Worm (Caenorhabditis elegans) whole organism, L4/young adult: ENCODE measurements around the gene epi-1.
"Not testable (repeated sequence)": the region's sequence is repeated elsewhere in the genome, so short reads cannot be mapped to it uniquely, and the experiment has no call there.

Experiments used
- W03F9.2 ChIP-seq: fragments of 150-350 bp; optimal IDR thresholded peaks from 2 replicates; lab custom pipeline; 2014; ENCODE audit warnings: missing biosample characterization, missing genetic modification characterization
- dao-5 ChIP-seq: sonication (generic microtip); optimal IDR thresholded peaks from 2 replicates; lab custom pipeline; 2016; ENCODE audit warnings: missing genotype, missing genetic modification characterization, moderate library complexity, missing compliant biosample characterization
- him-1 ChIP-seq: sonication (generic microtip); optimal IDR thresholded peaks from 2 replicates; lab custom pipeline; 2016; ENCODE audit warnings: missing genotype, missing genetic modification reagents, missing genetic modification characterization, missing compliant biosample characterization

epi-1 gene

ce11 chrIV:10680379-10680778 is 13.8 kb downstream of the epi-1 start, which contains the start of gene K08C7.4:
Gene K08C7.4, minus strand, starts transcription at chrIV:10680479.
- TF ChIP-seq W03F9.2 (tag; lab: Kevin White, UChicago) = no peak
- TF ChIP-seq dao-5 (tag; lab: Kevin White, UChicago) = no peak

DNA sequence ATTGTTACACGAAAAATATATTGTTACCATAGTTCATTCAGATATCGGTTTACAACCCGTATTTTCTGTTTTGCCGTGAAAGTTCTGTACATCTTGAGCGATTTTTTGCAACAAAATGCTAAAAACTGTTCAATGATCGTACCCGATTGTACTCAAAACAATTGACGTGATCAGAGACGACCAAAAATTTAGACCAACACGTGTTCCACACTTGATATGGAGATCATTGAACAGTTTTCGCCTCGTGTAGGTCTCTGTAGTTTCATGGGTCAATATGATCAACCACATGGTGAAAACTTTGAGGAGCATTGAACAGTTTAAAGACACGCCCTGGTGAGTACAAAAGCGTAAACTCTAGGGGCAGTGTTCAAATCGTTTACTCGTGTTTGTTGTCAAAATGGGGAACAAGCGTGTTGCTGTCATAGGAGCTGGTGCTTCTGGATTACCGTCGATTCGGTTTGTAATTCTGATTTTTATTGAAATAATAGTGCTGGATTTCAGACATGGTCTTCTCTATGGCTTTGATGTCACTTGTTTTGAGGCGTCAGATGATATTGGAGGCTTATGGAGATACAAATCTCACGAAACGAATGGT is 15.6 kb downstream of the epi-1 start, which contains the start of gene fmo-2:
Gene fmo-2 (plus strand): TSS at position 370 of the 595 bp plus-strand sequence.
- TF ChIP-seq dao-5 (tag; lab: Kevin White, UChicago) (no peak), W03F9.2 (tag; lab: Kevin White, UChicago) (no peak), him-1 (tag; lab: Kevin White, UChicago) (no peak)

DNA sequence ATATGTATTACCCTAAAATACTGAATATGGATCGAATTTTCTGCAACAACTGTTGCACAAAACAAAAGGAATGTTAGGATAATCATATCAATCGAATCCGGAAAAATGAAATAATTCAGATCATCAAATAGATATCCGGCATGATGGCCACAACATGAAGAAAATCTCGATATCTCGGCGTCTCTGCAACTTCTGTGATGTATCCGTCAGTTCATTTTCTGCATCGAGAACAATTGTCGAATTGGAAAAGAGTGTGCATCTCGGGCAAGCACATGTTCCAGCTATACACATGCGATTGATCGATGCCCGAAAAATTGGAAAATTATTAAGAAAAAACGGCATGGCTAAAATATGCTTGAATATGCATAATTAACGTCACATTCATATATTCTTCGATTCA is 19.1 kb downstream of the epi-1 start, which contains the start of the genes K08C7.6 and R102.1:
Gene K08C7.6 (minus strand): TSS at position 101 of the 400 bp plus-strand sequence.
Gene R102.1 (plus strand): TSS at position 291 of the 400 bp plus-strand sequence.
- no peak for TF ChIP-seq him-1 (tag; lab: Kevin White, UChicago)
- no peak for TF ChIP-seq dao-5 (tag; lab: Kevin White, UChicago)
- no peak for TF ChIP-seq W03F9.2 (tag; lab: Kevin White, UChicago)

ce11 chrIV:10687307-10687706 is 20.7 kb downstream of the epi-1 start, which contains the start of gene R102.2:
Gene R102.2, plus strand, starts transcription at chrIV:10687607.
- TF ChIP-seq him-1, dao-5, W03F9.2 (tag; lab: Kevin White, UChicago): not testable (repeated sequence)

DNA sequence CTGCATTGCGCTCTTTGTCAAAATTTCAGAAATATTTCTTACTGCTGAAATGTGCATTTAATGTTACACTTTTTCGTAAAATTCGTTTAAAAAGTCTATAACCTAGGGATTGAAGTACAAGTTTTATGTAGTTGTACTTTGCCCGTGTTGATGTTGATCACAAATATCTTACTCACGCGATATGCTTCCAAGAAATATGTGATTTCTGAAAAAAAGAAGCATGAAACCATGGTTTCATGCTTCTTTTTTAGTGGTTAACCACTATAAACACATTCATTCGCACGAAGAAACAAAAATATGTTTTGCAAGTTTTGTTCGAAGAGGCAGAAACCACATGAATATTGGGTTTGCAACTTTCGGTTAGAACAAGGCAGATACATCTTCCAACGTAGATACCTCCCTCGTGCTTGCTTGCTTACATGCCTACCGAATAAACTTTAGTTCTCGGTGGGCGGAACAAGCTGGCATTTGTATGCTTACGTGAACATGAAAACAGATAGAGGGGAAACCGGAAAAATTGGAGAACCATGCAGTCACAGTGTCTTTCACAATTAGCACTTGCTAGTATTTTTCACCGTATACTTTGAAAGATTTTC is 22.4 kb downstream of the epi-1 start, which contains the start of gene R102.3:
Gene R102.3 (plus strand): TSS at position 546 of the 596 bp plus-strand sequence.
- TF ChIP-seq him-1 (tag; lab: Kevin White, UChicago) = no peak
- no peak for TF ChIP-seq W03F9.2 (tag; lab: Kevin White, UChicago)
- no peak for TF ChIP-seq dao-5 (tag; lab: Kevin White, UChicago)

DNA sequence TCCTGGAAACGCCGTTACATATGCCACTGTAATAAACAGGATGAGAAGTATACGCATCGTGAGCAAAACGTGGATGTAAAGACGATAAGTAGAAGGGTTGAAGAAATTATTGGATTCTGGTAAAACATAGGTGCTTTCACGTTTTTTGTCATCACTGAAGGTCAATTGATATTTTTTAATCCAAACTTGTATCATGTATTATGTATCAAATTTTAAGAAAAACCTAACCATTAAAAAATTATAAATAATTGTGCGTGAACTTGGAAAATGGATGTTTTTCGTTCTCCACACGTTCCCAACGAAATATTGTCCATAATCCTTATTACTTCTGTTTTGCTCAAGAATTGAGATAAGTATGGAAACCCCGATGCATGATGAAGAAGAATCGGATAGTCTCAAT is 23.5 kb downstream of the epi-1 start, which contains the start of gene R102.8:
Gene R102.8 (minus strand): TSS at position 101 of the 400 bp plus-strand sequence.
- no peak for TF ChIP-seq him-1 (tag; lab: Kevin White, UChicago)
- no peak for TF ChIP-seq dao-5 (tag; lab: Kevin White, UChicago)
- TF ChIP-seq W03F9.2 (tag; lab: Kevin White, UChicago) = no peak

- no peak for TF ChIP-seq dao-5 (tag; lab: Kevin White, UChicago)
- no peak for TF ChIP-seq W03F9.2 (tag; lab: Kevin White, UChicago)
- no peak for TF ChIP-seq him-1 (tag; lab: Kevin White, UChicago)
Observed at ce11 chrIV:10695203-10695602, 28.6 kb downstream of the epi-1 start, which contains the start of gene R102.4. Gene R102.4, minus strand, starts transcription at chrIV:10695303.

DNA sequence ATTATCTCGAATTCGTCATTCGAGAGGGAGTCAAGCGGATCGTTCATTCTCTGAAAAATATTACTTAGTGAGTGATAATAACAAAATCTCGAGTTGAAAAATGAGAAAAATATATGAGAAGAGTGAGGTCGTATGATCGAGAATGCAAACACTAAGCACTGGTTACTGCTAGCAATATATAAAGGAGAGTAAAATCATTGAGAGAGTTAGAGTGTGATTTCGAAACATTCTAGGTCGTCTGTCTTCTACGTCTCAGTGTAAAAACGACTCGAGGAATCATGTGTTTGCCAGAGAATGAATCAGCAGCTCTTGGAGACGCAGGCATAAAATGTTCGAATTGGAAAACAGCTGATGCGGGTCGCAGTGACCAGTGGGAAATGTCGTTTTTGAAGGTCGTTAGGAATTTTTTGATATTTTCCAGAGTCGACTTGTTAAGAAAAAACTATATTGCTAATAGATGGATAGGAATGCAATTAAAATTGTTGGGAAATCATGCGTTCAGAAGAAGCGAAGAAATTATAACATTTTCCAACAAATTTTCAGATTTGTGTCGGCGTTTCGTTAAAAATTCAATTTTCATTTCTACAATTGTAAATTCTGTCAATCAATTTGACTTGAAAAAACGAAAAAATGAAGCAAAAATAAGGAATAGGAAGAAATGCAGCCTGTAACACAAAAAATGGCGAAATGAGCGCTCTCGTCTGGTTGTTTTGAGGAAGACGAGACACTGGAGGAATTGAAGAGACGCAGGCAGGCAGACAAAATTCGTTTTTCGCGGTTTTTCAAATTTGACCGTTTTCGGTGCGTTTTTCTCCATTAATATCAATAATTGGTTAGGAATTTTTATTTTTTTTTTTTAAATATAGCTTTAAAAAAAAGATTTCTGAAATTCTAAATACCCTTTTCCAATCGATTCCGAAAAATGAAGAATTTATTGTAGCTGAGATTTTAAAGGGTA is 30.7 kb downstream of the epi-1 start, which contains the start of gene allo-1:
Gene allo-1 (minus strand): TSS at position 51 of the 958 bp plus-strand sequence.
- no peak for TF ChIP-seq dao-5 (tag; lab: Kevin White, UChicago)
- TF ChIP-seq W03F9.2 (tag; lab: Kevin White, UChicago) = peak; percentile 62
- TF ChIP-seq him-1 (tag; lab: Kevin White, UChicago) = no peak

- TF ChIP-seq him-1 (tag; lab: Kevin White, UChicago) (no peak), W03F9.2 (tag; lab: Kevin White, UChicago) (no peak), dao-5 (tag; lab: Kevin White, UChicago) (no peak)
Observed at ce11 chrIV:10698486-10698885, 31.9 kb downstream of the epi-1 start.

DNA sequence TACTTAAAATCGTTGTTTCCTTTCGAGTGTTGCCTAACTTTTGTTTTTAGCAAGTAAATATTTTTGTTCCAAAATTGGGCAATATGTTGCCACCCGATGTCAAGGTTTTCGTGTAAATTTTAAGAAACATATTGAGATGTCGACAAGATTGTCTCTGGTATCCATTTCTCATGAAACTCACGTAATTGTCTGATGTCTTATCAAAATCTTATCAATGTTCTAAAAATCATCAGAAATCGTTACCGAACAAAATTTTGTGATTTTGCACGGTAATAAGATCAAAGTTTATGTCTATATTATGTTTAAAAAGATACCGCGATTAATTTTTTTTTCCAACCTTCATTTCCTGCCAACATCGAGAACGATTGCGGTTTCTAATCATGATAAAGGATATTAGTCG is 32.4 kb downstream of the epi-1 start:
- TF ChIP-seq him-1 (tag; lab: Kevin White, UChicago) = no peak
- TF ChIP-seq W03F9.2 (tag; lab: Kevin White, UChicago) = no peak
- TF ChIP-seq dao-5 (tag; lab: Kevin White, UChicago) = no peak

ce11 chrIV:10699660-10700059 is 33.0 kb downstream of the epi-1 start, which contains the start of gene R102.11:
Gene R102.11, minus strand, starts transcription at chrIV:10699760.
- TF ChIP-seq him-1 (tag; lab: Kevin White, UChicago) (no peak), W03F9.2 (tag; lab: Kevin White, UChicago) (no peak), dao-5 (tag; lab: Kevin White, UChicago) (no peak)

DNA sequence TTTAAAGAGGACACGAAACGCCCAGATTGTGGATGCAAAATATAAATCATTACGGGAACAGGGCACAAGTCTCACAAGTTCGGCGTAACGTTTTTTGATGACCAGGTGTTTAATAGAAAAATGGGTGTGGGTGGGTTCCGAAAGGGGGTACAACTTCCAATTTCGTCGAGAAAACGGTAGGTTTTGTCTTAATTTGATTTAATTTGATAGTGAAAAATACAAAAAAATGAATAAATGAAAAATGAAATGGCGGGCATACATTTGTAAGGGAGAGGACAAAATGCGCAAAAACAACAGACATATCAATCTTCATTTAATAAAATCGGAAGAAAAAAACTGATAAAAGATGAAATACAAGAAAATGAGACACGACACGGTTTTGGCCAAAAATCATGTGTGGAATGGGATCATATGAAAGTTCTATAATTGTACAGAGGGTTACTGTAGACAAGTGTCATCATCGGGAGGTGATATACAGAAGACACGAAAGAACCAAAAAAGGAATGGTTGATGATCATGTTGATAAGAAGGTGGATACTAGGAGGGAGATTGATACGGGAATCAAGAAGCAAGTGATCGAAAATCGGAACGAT is 35.3 kb downstream of the epi-1 start:
- TF ChIP-seq him-1 (tag; lab: Kevin White, UChicago) = no peak
- no peak for TF ChIP-seq dao-5 (tag; lab: Kevin White, UChicago)
- TF ChIP-seq W03F9.2 (tag; lab: Kevin White, UChicago) = no peak
